Fruit fly (Drosophila melanogaster) whole organism: ENCODE results near the gene BtbVII.

Experiments used
- CG8478 ChIP-seq: fragments of >200 bp; optimal IDR thresholded peaks from 2 replicates; lab custom pipeline; 2018; ENCODE audit warnings: inconsistent platforms
- EcR ChIP-seq, 2 experiments: fragments of >200 bp; optimal IDR thresholded peaks; 2 replicates each; lab custom pipeline; 2017; ENCODE audit warnings: missing biosample characterization in 2 of 2, missing genetic modification characterization in 2 of 2, missing genetic modification reagents in 2 of 2
- usp ChIP-seq: fragments of >200 bp; optimal IDR thresholded peaks from 2 replicates; lab custom pipeline; 2017; ENCODE audit warnings: missing biosample characterization, missing genetic modification characterization, mixed read lengths

dm6 chr3L:3134064-3134545, 14.3 kb upstream of the BtbVII start:
- TF ChIP-seq CG8478 (lab: Kevin White, UChicago) (no peak), usp (GFP tag; lab: Kevin White, UChicago) (no peak), EcR (GFP tag; optimal IDR thresholded peaks at IDR 0.05; lab: Kevin White, UChicago) (no peak)
